Worm (Caenorhabditis elegans) whole organism, L4 larva: ENCODE measurements around the gene mrps-2.

Source experiments
- D1046.2 ChIP-seq: fragments of 200-800 bp; sonication (Bioruptor generic); IDR thresholded peaks from 2 replicates; pipeline ENCODE4 v1.3.6; 2022; ENCODE audit warnings: missing genetic modification characterization, missing compliant biosample characterization
- F26F4.8 ChIP-seq: fragments of 200-800 bp; sonication (Bioruptor generic); conservative IDR thresholded peaks from 2 replicates; pipeline ENCODE4 v1.3.6; 2022; ENCODE audit warnings: missing genetic modification characterization, missing compliant biosample characterization
- Y48G9A.11 ChIP-seq: fragments of 200-800 bp; sonication (Bioruptor generic); IDR thresholded peaks from 2 replicates; pipeline ENCODE4 v1.3.6; 2022; ENCODE audit warnings: missing genetic modification reagents, missing genetic modification characterization, missing compliant biosample characterization
- aha-1 ChIP-seq: fragments of 150-350 bp; peaks from one replicate; lab custom pipeline; 2014; ENCODE audit warnings: missing biosample characterization, missing genetic modification characterization
- arid-1 ChIP-seq: fragments of 200-800 bp; sonication (Bioruptor generic); conservative IDR thresholded peaks from 2 replicates; pipeline ENCODE4 v1.3.6; 2022; ENCODE audit warnings: missing genetic modification reagents, missing genetic modification characterization, missing compliant biosample characterization
- daf-19 ChIP-seq: fragments of 200-800 bp; sonication (Bioruptor generic); conservative IDR thresholded peaks from 2 replicates; pipeline ENCODE4 v1.3.6; 2022; ENCODE audit warnings: missing genetic modification characterization, missing compliant biosample characterization
- daf-8 ChIP-seq: fragments of 200-800 bp; sonication (Bioruptor generic); IDR thresholded peaks from 2 replicates; pipeline ENCODE4 v1.3.6; 2022; ENCODE audit warnings: missing genetic modification characterization, missing compliant biosample characterization
- dmd-6 ChIP-seq: fragments of 200-800 bp; sonication (Bioruptor generic); IDR thresholded peaks from 2 replicates; pipeline ENCODE4 v1.3.6; 2022; ENCODE audit warnings: missing genetic modification reagents, missing genetic modification characterization, missing compliant biosample characterization
- dmd-8 ChIP-seq: fragments of 200-800 bp; sonication (Bioruptor generic); IDR thresholded peaks from 2 replicates; pipeline ENCODE4 v1.3.6; 2022; ENCODE audit warnings: missing genetic modification characterization, missing compliant biosample characterization
- duxl-1 ChIP-seq: sonication (generic microtip); optimal IDR thresholded peaks from 2 replicates; lab custom pipeline; 2016; ENCODE audit warnings: mild to moderate bottlenecking, missing genetic modification characterization, moderate library complexity, missing compliant biosample characterization; ENCODE audit not compliant: poor library complexity
- dve-1 ChIP-seq: sonication (generic microtip); optimal IDR thresholded peaks from 2 replicates; lab custom pipeline; 2017; ENCODE audit warnings: antibody characterized with exemption, mild to moderate bottlenecking, missing genetic modification characterization, missing compliant biosample characterization; ENCODE audit not compliant: insufficient read depth
- egl-43 ChIP-seq: fragments of 200-800 bp; sonication (Bioruptor generic); IDR thresholded peaks from 2 replicates; pipeline ENCODE4 v1.3.6; 2022; ENCODE audit warnings: missing genetic modification reagents, missing genetic modification characterization, missing compliant biosample characterization
- fkh-10 ChIP-seq: fragments of 150-350 bp; optimal IDR thresholded peaks from 2 replicates; lab custom pipeline; 2014; ENCODE audit warnings: missing biosample characterization, missing genetic modification reagents, missing genetic modification characterization
- lim-7 ChIP-seq: fragments of 200-800 bp; sonication (Bioruptor generic); IDR thresholded peaks from 2 replicates; pipeline ENCODE4 v1.3.6; 2022; ENCODE audit warnings: missing genetic modification characterization, missing compliant biosample characterization
- lin-1 ChIP-seq: fragments of 200-800 bp; sonication (Bioruptor generic); IDR thresholded peaks from 2 replicates; pipeline ENCODE4 v1.3.6; 2022; ENCODE audit warnings: missing genetic modification reagents, missing genetic modification characterization, missing compliant biosample characterization
- lin-38 ChIP-seq: fragments of 200-800 bp; sonication (Bioruptor generic); IDR thresholded peaks from 2 replicates; pipeline ENCODE4 v1.3.6; 2022; ENCODE audit warnings: missing genetic modification reagents, missing genetic modification characterization, missing compliant biosample characterization
- lin-39 ChIP-seq: fragments of 150-350 bp; optimal IDR thresholded peaks from 2 replicates; lab custom pipeline; 2014; ENCODE audit warnings: missing biosample characterization, missing genetic modification reagents, missing genetic modification characterization
- lsy-2 ChIP-seq, 2 experiments: fragments of 150-350 bp in 1 of 2; sonication (generic microtip) in 1 of 2; optimal IDR thresholded peaks; 2 replicates each; lab custom pipeline; 2014 to 2017; ENCODE audit warnings: missing biosample characterization in 2 of 2, missing genetic modification characterization in 2 of 2
- madf-5 ChIP-seq, 2 experiments: fragments of 200-800 bp; sonication (Bioruptor generic); IDR thresholded peaks; 2 replicates each; pipeline ENCODE4 v1.3.6; 2022; ENCODE audit warnings: missing compliant biosample characterization in 2 of 2, missing genetic modification characterization in 2 of 2
- mdt-29 ChIP-seq: fragments of 200-800 bp; sonication (Bioruptor generic); IDR thresholded peaks from 2 replicates; pipeline ENCODE4 v1.3.6; 2022; ENCODE audit warnings: missing genetic modification reagents, missing genetic modification characterization, missing compliant biosample characterization
- mxl-2 ChIP-seq: fragments of 200-800 bp; sonication (Bioruptor generic); conservative IDR thresholded peaks from 2 replicates; pipeline ENCODE4 v1.3.6; 2022; ENCODE audit warnings: missing genetic modification reagents, missing genetic modification characterization, missing compliant biosample characterization
- mxl-3 ChIP-seq: fragments of 200-800 bp; sonication (Bioruptor generic); optimal IDR thresholded peaks from 2 replicates; lab custom pipeline; 2018; ENCODE audit warnings: mild to moderate bottlenecking, missing genetic modification characterization, missing compliant biosample characterization
- nhr-10 ChIP-seq: fragments of 150-350 bp; optimal IDR thresholded peaks from 2 replicates; lab custom pipeline; 2014; ENCODE audit warnings: missing biosample characterization, missing genetic modification characterization
- nhr-102 ChIP-seq: sonication (generic microtip); optimal IDR thresholded peaks from 2 replicates; lab custom pipeline; 2016; ENCODE audit warnings: mild to moderate bottlenecking, missing genetic modification characterization, moderate library complexity, missing compliant biosample characterization
- nhr-111 ChIP-seq: fragments of 200-800 bp; sonication (Bioruptor generic); optimal IDR thresholded peaks from 2 replicates; lab custom pipeline; 2018; ENCODE audit warnings: mild to moderate bottlenecking, missing genetic modification characterization, missing compliant biosample characterization
- nhr-25 ChIP-seq: sonication (generic microtip); optimal IDR thresholded peaks from 2 replicates; lab custom pipeline; 2017; ENCODE audit warnings: missing genetic modification characterization, mild to moderate bottlenecking, missing compliant biosample characterization, antibody characterized with exemption, moderate library complexity, borderline replicate concordance; ENCODE audit not compliant: insufficient read depth
- nhr-41 ChIP-seq: fragments of 200-800 bp; sonication (Bioruptor generic); IDR thresholded peaks from 2 replicates; pipeline ENCODE4 v1.3.6; 2022; ENCODE audit warnings: missing genetic modification reagents, missing genetic modification characterization, missing compliant biosample characterization
- nhr-48 ChIP-seq: sonication (generic microtip); optimal IDR thresholded peaks from 2 replicates; lab custom pipeline; 2016; ENCODE audit warnings: mild to moderate bottlenecking, missing genetic modification characterization, missing compliant biosample characterization
- nhr-77 ChIP-seq: fragments of 150-350 bp; optimal IDR thresholded peaks from 2 replicates; lab custom pipeline; 2014; ENCODE audit warnings: missing biosample characterization, missing genetic modification characterization
- set-16 ChIP-seq: fragments of 200-800 bp; sonication (Bioruptor generic); IDR thresholded peaks from 2 replicates; pipeline ENCODE4 v1.3.6; 2022; ENCODE audit warnings: missing genetic modification reagents, missing genetic modification characterization, missing compliant biosample characterization
- skn-1 ChIP-seq: fragments of 150-350 bp; optimal IDR thresholded peaks from 2 replicates; lab custom pipeline; 2014; ENCODE audit warnings: missing biosample characterization, missing genetic modification characterization
- snpc-1.2 ChIP-seq: fragments of 200-800 bp; sonication (Bioruptor generic); IDR thresholded peaks from 2 replicates; pipeline ENCODE4 v1.3.6; 2022; ENCODE audit warnings: missing genetic modification reagents, missing genetic modification characterization, missing compliant biosample characterization
- spr-3 ChIP-seq: fragments of 200-800 bp; sonication (Bioruptor generic); optimal IDR thresholded peaks from 2 replicates; lab custom pipeline; 2018; ENCODE audit warnings: mild to moderate bottlenecking, missing genetic modification characterization, missing compliant biosample characterization
- tag-97 ChIP-seq: fragments of 200-800 bp; sonication (Bioruptor generic); IDR thresholded peaks from 2 replicates; pipeline ENCODE4 v1.3.6; 2022; ENCODE audit warnings: missing genetic modification characterization, missing compliant biosample characterization
- unc-62 ChIP-seq, 3 experiments: fragments of 150-350 bp in 1 of 3; sonication (generic microtip); optimal IDR thresholded peaks in 2 of 3; peaks in 1 of 3; 1 replicate in 1 of 3; 2 replicates in 2 of 3; lab custom pipeline; 2014 to 2017; ENCODE audit warnings: missing biosample characterization in 3 of 3, missing genetic modification characterization in 3 of 3, missing genetic modification reagents in 3 of 3, missing genotype in 1 of 3
- vab-7 ChIP-seq: fragments of 200-800 bp; sonication (Bioruptor generic); IDR thresholded peaks from 2 replicates; pipeline ENCODE4 v1.3.6; 2022; ENCODE audit warnings: missing genetic modification reagents, missing genetic modification characterization, missing compliant biosample characterization
- zfp-2 ChIP-seq: sonication (generic microtip); optimal IDR thresholded peaks from 2 replicates; lab custom pipeline; 2016; ENCODE audit warnings: mild to moderate bottlenecking, missing genetic modification characterization, missing compliant biosample characterization
- zfp-3 ChIP-seq: fragments of 200-800 bp; sonication (Bioruptor generic); conservative IDR thresholded peaks from 2 replicates; pipeline ENCODE4 v1.3.6; 2022; ENCODE audit warnings: missing genetic modification reagents, missing genetic modification characterization, missing compliant biosample characterization

mrps-2 gene

ce11 chrV:8468740-8469139 is 3.3 kb downstream of the mrps-2 start, which contains the start of gene phf-30:
Gene phf-30 (plus strand): TSS chrV:8469040.
- TF ChIP-seq tag-97 (no peak), lin-38 (no peak), skn-1 (tag; lab: Kevin White, UChicago) (no peak), dve-1 (tag; lab: Kevin White, UChicago) (no peak), Y48G9A.11 (GFP tag; lab: Robert Waterston, UW) (no peak)
- TF ChIP-seq, all 104 proteins: peak for 0

DNA sequence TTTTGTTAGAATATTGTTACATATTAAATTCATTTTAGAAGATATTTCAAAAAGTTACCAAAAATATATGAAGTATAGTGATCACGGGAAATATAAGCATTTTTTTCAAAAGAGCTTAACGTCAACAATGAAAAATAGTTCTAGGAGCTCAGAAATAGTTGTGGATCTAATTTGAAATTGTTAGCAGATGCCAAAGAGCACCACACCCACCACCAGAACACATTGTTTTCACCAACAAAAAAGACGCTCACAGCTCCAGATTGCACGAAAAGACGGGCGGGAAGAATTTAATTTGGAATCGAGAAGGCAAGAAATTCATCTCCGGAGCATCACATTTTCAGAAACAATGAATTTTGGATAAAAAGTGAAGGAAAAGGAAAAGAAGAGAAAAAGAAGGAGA is 5.4 kb downstream of the mrps-2 start, which contains the start of gene gplb-1:
TSS of gene gplb-1 (minus strand) at position 337 of the 400 bp plus-strand sequence.
- peak; percentile 89 for TF ChIP-seq aha-1 (tag; lab: Kevin White, UChicago)
- TF ChIP-seq skn-1 (tag; lab: Kevin White, UChicago) = no peak
- TF ChIP-seq, all 104 proteins: peak for 1

DNA sequence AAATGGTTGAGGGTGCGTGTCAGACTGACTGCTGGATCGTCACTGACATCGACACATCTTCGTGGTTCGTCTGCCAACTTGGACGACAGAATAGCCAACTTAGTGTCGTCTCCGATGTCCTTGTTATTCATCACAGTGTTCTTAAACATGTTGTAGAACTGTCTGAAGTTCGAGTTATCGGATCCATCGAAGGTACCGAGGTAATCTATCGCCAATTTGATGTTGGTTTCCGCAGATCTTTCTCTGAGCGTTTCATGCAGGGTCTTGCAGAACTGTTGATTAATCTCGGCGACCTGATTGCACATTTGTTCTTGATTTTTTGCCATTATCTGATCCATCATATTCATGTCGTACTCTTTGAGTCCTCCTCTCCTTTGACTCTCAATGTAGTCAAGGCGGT is 15.8 kb downstream of the mrps-2 start:
- TF ChIP-seq zfp-2 (tag; lab: Kevin White, UChicago) (no peak), fkh-10 (no peak), egl-43 (no peak), unc-62 (GFP tag; optimal IDR thresholded peaks at IDR 0.05 in 1 of 2; lab: Kevin White, UChicago) (peak in 1 of 2 experiments; percentile 92), unc-62 (tag; optimal IDR thresholded peaks at IDR 0.05; lab: Kevin White, UChicago) (no peak), duxl-1 (tag; lab: Kevin White, UChicago) (no peak), zfp-3 (GFP tag; lab: Robert Waterston, UW) (no peak)

DNA sequence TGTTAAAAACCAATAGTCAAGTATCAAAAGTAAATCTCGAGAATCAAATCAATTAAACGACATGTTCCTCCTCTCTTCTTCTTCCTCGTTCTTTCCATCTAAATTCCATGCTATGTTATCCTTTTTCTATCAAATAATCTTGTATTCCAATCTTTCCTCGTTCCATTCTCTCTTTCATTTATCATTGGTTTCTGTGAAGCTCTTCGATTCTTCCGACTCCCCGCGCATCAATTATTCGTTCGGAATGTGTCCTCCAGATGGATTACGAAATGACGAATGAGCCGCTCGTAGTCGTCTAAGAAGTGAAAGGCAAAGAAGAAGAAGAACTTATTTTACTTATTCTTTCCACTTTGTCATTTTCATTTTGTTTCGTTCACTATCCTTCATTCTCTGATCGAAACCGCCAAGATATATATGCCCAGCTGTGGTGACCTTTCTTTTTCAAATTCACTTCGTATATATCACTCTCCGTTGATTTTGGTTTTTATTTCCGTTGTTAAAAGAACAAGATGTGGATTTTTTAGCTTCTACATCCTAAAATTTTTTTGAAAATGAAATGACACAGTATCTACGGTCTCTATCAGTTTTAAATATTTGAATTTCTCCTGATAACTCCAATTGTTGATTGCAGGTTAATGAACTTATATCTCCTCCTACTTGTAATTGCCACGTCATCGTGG is 28.9 kb downstream of the mrps-2 start, which contains the start of gene pxn-1:
TSS of gene pxn-1 (plus strand) at position 630 of the 680 bp plus-strand sequence.
- TF ChIP-seq unc-62 (GFP tag; optimal IDR thresholded peaks at IDR 0.05 in 1 of 2; lab: Kevin White, UChicago) = peak in 1 of 2 experiments; percentile 77
- no peak for TF ChIP-seq unc-62 (tag; optimal IDR thresholded peaks at IDR 0.05; lab: Kevin White, UChicago)
- no peak for TF ChIP-seq nhr-111 (GFP tag; lab: Kevin White, UChicago)
- no peak for TF ChIP-seq set-16
- no peak for TF ChIP-seq arid-1 (GFP tag; lab: Robert Waterston, UW)
- no peak for TF ChIP-seq dmd-8 (GFP tag; lab: Robert Waterston, UW)
- TF ChIP-seq duxl-1 (tag; lab: Kevin White, UChicago) = no peak
- TF ChIP-seq mxl-3 (GFP tag; lab: Kevin White, UChicago) = no peak
- TF ChIP-seq nhr-77 = no peak

DNA sequence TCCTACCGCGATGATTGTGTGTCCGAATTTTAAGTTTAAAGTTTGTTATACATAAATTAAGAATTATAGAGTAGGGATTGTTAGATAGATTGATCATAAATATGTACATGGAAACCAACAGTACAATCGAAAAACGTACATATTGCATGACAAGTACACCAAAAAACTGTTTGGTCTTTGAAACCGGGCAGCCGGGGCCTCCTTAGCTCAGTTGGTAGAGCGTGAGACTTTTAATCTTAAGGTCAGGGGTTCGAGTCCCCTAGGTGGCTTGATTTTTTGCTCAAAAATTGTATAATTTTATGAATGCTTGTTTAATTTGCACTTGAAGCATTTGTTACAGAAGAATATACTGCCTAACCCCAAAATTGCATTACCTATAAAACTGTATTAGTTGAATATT is 29.6 kb downstream of the mrps-2 start:
- no peak for TF ChIP-seq lin-1
- TF ChIP-seq egl-43 = peak; percentile 63; the same call in 1 of the 2 replicates
- TF ChIP-seq zfp-2 (tag; lab: Kevin White, UChicago) = no peak
- no peak for TF ChIP-seq spr-3
- TF ChIP-seq nhr-41 (GFP tag; lab: Robert Waterston, UW) = 0 out of 2 replicates have a peak, but pooled peaks have one; percentile 45
- TF ChIP-seq daf-8 (GFP tag; lab: Robert Waterston, UW) = no peak
- no peak for TF ChIP-seq aha-1 (tag; lab: Kevin White, UChicago)
- TF ChIP-seq dmd-8 (GFP tag; lab: Robert Waterston, UW) = 0 out of 2 replicates have a peak, but pooled peaks have one; percentile 58
- 0 out of 2 replicates have a peak, but pooled peaks have one; percentile 57 for TF ChIP-seq daf-19 (GFP tag; lab: Robert Waterston, UW)
- peak; percentile 20; the same call in 1 of the 2 replicates for TF ChIP-seq mdt-29
- no peak for TF ChIP-seq nhr-48 (tag; lab: Kevin White, UChicago)
- peak; percentile 64 for TF ChIP-seq vab-7
- 0 out of 2 replicates have a peak, but pooled peaks have one; percentile 28 for TF ChIP-seq arid-1 (GFP tag; lab: Robert Waterston, UW)
- TF ChIP-seq lin-38 = peak; percentile 48
- TF ChIP-seq nhr-25 (tag; lab: Kevin White, UChicago) = no peak
- no peak for TF ChIP-seq mxl-3 (GFP tag; lab: Kevin White, UChicago)
- TF ChIP-seq mxl-2 = no peak
- peak; percentile 72; the same call in 1 of the 2 replicates for TF ChIP-seq F26F4.8 (GFP tag; lab: Robert Waterston, UW)
- TF ChIP-seq lsy-2 (tag; optimal IDR thresholded peaks at IDR 0.05; lab: Kevin White, UChicago) = no peak
- peak in 1 of 2 experiments; percentile 28; a peak in 1 of 4 replicates for TF ChIP-seq madf-5 (GFP tag; IDR thresholded peaks at IDR 0.05; lab: Robert Waterston, UW)
- peak; percentile 35; the same call in 1 of the 2 replicates for TF ChIP-seq snpc-1.2 (GFP tag; lab: Robert Waterston, UW)
- no peak for TF ChIP-seq set-16
- TF ChIP-seq dmd-6 (GFP tag; lab: Robert Waterston, UW) = no peak
- TF ChIP-seq nhr-10 (tag; lab: Kevin White, UChicago) = no peak
- peak; percentile 75 for TF ChIP-seq lim-7
- TF ChIP-seq D1046.2 (GFP tag; lab: Robert Waterston, UW) = 0 out of 2 replicates have a peak, but pooled peaks have one; percentile 55
- no peak for TF ChIP-seq lin-39
- no peak for TF ChIP-seq nhr-102
